Worm (Caenorhabditis elegans): Measurements from ENCODE around the gene ZK896.1.

DNA sequence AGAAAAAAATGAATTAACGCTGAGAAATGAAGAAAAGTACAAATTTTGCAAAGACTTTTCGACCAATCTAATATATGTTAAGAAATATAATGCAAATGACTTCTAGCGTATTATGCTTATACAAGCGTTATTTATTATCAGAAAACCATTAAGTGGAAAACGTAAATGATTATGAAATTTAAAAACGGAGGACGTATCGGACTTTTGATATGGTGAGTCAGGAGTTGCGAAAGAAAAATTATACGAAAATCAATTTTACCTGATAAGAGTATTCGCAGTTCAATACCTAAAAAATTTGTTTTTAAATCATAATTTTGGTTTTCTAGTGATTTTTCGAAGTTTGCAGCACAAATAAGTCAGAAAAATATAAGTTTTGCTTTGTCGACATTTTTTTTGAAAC, 1.4 kb upstream of the ZK896.1 start:
- no peak for TF ChIP-seq F37D6.2 (tag; optimal IDR thresholded peaks at IDR 0.05)
- no peak for TF ChIP-seq mdt-29 (GFP tag; IDR thresholded peaks at IDR 0.05)
- TF ChIP-seq lin-39 (tag; optimal IDR thresholded peaks at IDR 0.05): no peak
- no peak for TF ChIP-seq ceh-82 (tag; optimal IDR thresholded peaks at IDR 0.05)
- TF ChIP-seq rbr-2 (tag; optimal IDR thresholded peaks at IDR 0.05): no peak
- no peak for TF ChIP-seq ces-1 (GFP tag; optimal IDR thresholded peaks at IDR 0.05)
- TF ChIP-seq unc-62 (GFP tag; optimal IDR thresholded peaks at IDR 0.05 in 1 of 2): no peak
- TF ChIP-seq unc-62 (tag; optimal IDR thresholded peaks at IDR 0.05): no peak
- no peak for TF ChIP-seq mdl-1 (tag; optimal IDR thresholded peaks at IDR 0.05)
- no peak for TF ChIP-seq lir-3 (tag; optimal IDR thresholded peaks at IDR 0.05)
- no peak for TF ChIP-seq jun-1 (tag; optimal IDR thresholded peaks at IDR 0.05)
- peak; percentile 24 for TF ChIP-seq nhr-28 (tag; optimal IDR thresholded peaks at IDR 0.05)
- no peak for TF ChIP-seq ZK337.2 (GFP tag; IDR thresholded peaks at IDR 0.05)

Measured in whole organism, L4 larva.